Worm (Caenorhabditis elegans) whole organism, early embryonic: Measurements from ENCODE around the gene cox-17.

Source experiments
- F13C5.2 ChIP-seq: sonication (generic microtip); optimal IDR thresholded peaks from 2 replicates; lab custom pipeline; 2017; ENCODE audit warnings: mild to moderate bottlenecking, missing genetic modification characterization, inconsistent platforms, missing compliant biosample characterization
- ama-1 ChIP-seq: fragments of 150-350 bp; optimal IDR thresholded peaks from 2 replicates; lab custom pipeline; 2014
- ceh-36 ChIP-seq: sonication (generic microtip); optimal IDR thresholded peaks from 2 replicates; lab custom pipeline; 2016; ENCODE audit warnings: missing genetic modification characterization, inconsistent platforms, missing compliant biosample characterization
- ets-7 ChIP-seq: sonication (generic microtip); optimal IDR thresholded peaks from 2 replicates; lab custom pipeline; 2016; ENCODE audit warnings: missing genotype, missing genetic modification characterization, missing compliant biosample characterization
- scrt-1 ChIP-seq: fragments of 200-800 bp; sonication (Bioruptor generic); IDR thresholded peaks from 2 replicates; pipeline ENCODE4 v1.3.6; 2022; ENCODE audit warnings: missing genetic modification characterization, missing compliant biosample characterization
- tbx-11 ChIP-seq: fragments of 200-800 bp; sonication (Bioruptor generic); IDR thresholded peaks from 2 replicates; pipeline ENCODE4 v1.3.6; 2022; ENCODE audit warnings: missing genetic modification characterization, missing compliant biosample characterization
- tra-4 ChIP-seq: sonication (generic microtip); optimal IDR thresholded peaks from 2 replicates; lab custom pipeline; 2017; ENCODE audit warnings: missing genetic modification characterization, missing compliant biosample characterization

- TF ChIP-seq ama-1 (lab: Kevin White, UChicago) (no peak), tra-4 (tag; lab: Kevin White, UChicago) (no peak), scrt-1 (no peak), ceh-36 (tag; lab: Kevin White, UChicago) (no peak), F13C5.2 (tag; lab: Kevin White, UChicago) (no peak), ets-7 (tag; lab: Kevin White, UChicago) (no peak), tbx-11 (no peak)
Observed at ce11 chrIII:180963-181362, 9.8 kb upstream of the cox-17 start, which contains the start of gene F40G9.5.
